Fruit fly (Drosophila melanogaster) whole organism, embryonic: Measurements from ENCODE around the gene CG14034.

ENCODE experiments used
- Asciz ChIP-seq: fragments of 200-800 bp; sonication (Bioruptor generic); optimal IDR thresholded peaks from 2 replicates; lab custom pipeline; 2017; ENCODE audit warnings: missing biosample characterization, mild to moderate bottlenecking, missing genetic modification characterization, missing genetic modification reagents
- Bgb ChIP-seq: fragments of 200-800 bp; sonication (Bioruptor generic); IDR thresholded peaks from 2 replicates; pipeline ENCODE4 v1.3.6; 2022; ENCODE audit warnings: missing biosample characterization, missing genetic modification characterization; ENCODE audit not compliant: partially characterized antibody
- C15 ChIP-seq: fragments of 200-800 bp; sonication (Bioruptor generic); IDR thresholded peaks from 3 replicates; pipeline ENCODE4 v1.3.6; 2022; ENCODE audit warnings: missing biosample characterization, missing genetic modification characterization
- CG10654 ChIP-seq: fragments of 200-800 bp; sonication (Bioruptor generic); optimal IDR thresholded peaks from 2 replicates; lab custom pipeline; 2016; ENCODE audit warnings: missing biosample characterization, missing genetic modification characterization
- CG10979 ChIP-seq: fragments of 200-800 bp; sonication (Bioruptor generic); optimal IDR thresholded peaks from 2 replicates; lab custom pipeline; 2018; ENCODE audit warnings: missing biosample characterization, mild to moderate bottlenecking, missing genetic modification characterization, moderate library complexity
- CG11093 ChIP-seq: fragments of 200-800 bp; sonication (Bioruptor generic); IDR thresholded peaks from 3 replicates; pipeline ENCODE4 v1.3.6; 2022; ENCODE audit warnings: missing biosample characterization, missing genetic modification characterization
- CG11504 ChIP-seq: fragments of 200-800 bp; sonication (Bioruptor generic); optimal IDR thresholded peaks from 3 replicates; lab custom pipeline; 2019; ENCODE audit warnings: missing biosample characterization, mild to moderate bottlenecking, missing genetic modification characterization, moderate library complexity
- CG12769 ChIP-seq: fragments of 200-800 bp; sonication (Bioruptor generic); optimal IDR thresholded peaks from 2 replicates; lab custom pipeline; 2019; ENCODE audit warnings: missing biosample characterization, mild to moderate bottlenecking, missing genetic modification characterization, moderate library complexity
- CG13287 ChIP-seq: fragments of 200-800 bp; sonication (Bioruptor generic); IDR thresholded peaks from 2 replicates; pipeline ENCODE4 v1.3.6; 2022; ENCODE audit warnings: missing biosample characterization, missing genetic modification characterization; ENCODE audit not compliant: partially characterized antibody
- CG14710 ChIP-seq: fragments of 200-800 bp; sonication (Bioruptor generic); optimal IDR thresholded peaks from 3 replicates; lab custom pipeline; 2019; ENCODE audit warnings: missing biosample characterization, mild to moderate bottlenecking, missing genetic modification characterization, moderate library complexity
- CG15073 ChIP-seq: fragments of 200-800 bp; sonication (Bioruptor generic); optimal IDR thresholded peaks from 2 replicates; lab custom pipeline; 2016; ENCODE audit warnings: missing biosample characterization, missing genetic modification characterization
- CG15269 ChIP-seq: fragments of 200-800 bp; sonication (Bioruptor generic); optimal IDR thresholded peaks from 2 replicates; lab custom pipeline; 2018; ENCODE audit warnings: missing biosample characterization, mild to moderate bottlenecking, missing genetic modification characterization, moderate library complexity
- CG1602 ChIP-seq: fragments of 200-800 bp; sonication (Bioruptor generic); optimal IDR thresholded peaks from 3 replicates; lab custom pipeline; 2016; ENCODE audit warnings: missing biosample characterization, missing genetic modification characterization
- CG17328 ChIP-seq: fragments of 200-800 bp; sonication (Bioruptor generic); IDR thresholded peaks from 2 replicates; pipeline ENCODE4 v1.3.6; 2022; ENCODE audit warnings: missing biosample characterization, missing genetic modification characterization
- CG17568 ChIP-seq: fragments of 200-800 bp; sonication (Bioruptor generic); optimal IDR thresholded peaks from 2 replicates; lab custom pipeline; 2018; ENCODE audit warnings: missing biosample characterization, mild to moderate bottlenecking, missing genetic modification characterization, moderate library complexity
- CG2120 ChIP-seq: fragments of 200-800 bp; sonication (Bioruptor generic); optimal IDR thresholded peaks from 3 replicates; lab custom pipeline; 2016; ENCODE audit warnings: missing biosample characterization, missing genetic modification characterization
- CG31224 ChIP-seq: fragments of 200-800 bp; sonication (Bioruptor generic); IDR thresholded peaks from 2 replicates; pipeline ENCODE4 v1.3.6; 2022; ENCODE audit warnings: missing biosample characterization, missing genetic modification characterization
- CG31441 ChIP-seq: fragments of 200-800 bp; sonication (Bioruptor generic); IDR thresholded peaks from 2 replicates; pipeline ENCODE4 v1.3.6; 2022; ENCODE audit warnings: missing biosample characterization, missing genetic modification characterization
- CG32772 ChIP-seq: fragments of 200-800 bp; sonication (Bioruptor generic); IDR thresholded peaks from 2 replicates; pipeline ENCODE4 v1.3.6; 2022; ENCODE audit warnings: missing biosample characterization, missing genetic modification characterization
- CG3847 ChIP-seq: fragments of 200-800 bp; sonication (Bioruptor generic); IDR thresholded peaks from 2 replicates; pipeline ENCODE4 v1.3.6; 2022; ENCODE audit warnings: missing biosample characterization, missing genetic modification characterization
- CG6765 ChIP-seq: fragments of 200-800 bp; sonication (Bioruptor generic); optimal IDR thresholded peaks from 3 replicates; lab custom pipeline; 2017; ENCODE audit warnings: missing biosample characterization, mild to moderate bottlenecking, missing genetic modification characterization
- CG7839 ChIP-seq: fragments of 200-800 bp; sonication (Bioruptor generic); optimal IDR thresholded peaks from 3 replicates; lab custom pipeline; 2018; ENCODE audit warnings: missing biosample characterization, mild to moderate bottlenecking, missing genetic modification characterization, moderate library complexity
- CG9817 ChIP-seq: fragments of 200-800 bp; sonication (Bioruptor generic); optimal IDR thresholded peaks from 2 replicates; lab custom pipeline; 2018; ENCODE audit warnings: missing biosample characterization, mild to moderate bottlenecking, missing genetic modification characterization, moderate library complexity
- CTCF ChIP-seq: fragments of 200-800 bp; sonication (Bioruptor generic); optimal IDR thresholded peaks from 2 replicates; lab custom pipeline; 2017; ENCODE audit warnings: missing biosample characterization, mild to moderate bottlenecking, missing genetic modification characterization, moderate library complexity
- D19A ChIP-seq: fragments of 200-800 bp; optimal IDR thresholded peaks from 3 replicates; lab custom pipeline; 2019; ENCODE audit warnings: missing biosample characterization, mild to moderate bottlenecking, missing genetic modification characterization, moderate library complexity
- H2.0 ChIP-seq: fragments of 200-800 bp; sonication (Bioruptor generic); IDR thresholded peaks from 2 replicates; pipeline ENCODE4 v1.3.6; 2022; ENCODE audit warnings: missing biosample characterization, missing genetic modification characterization
- HHEX ChIP-seq: fragments of 200-800 bp; sonication (Bioruptor generic); optimal IDR thresholded peaks from 3 replicates; lab custom pipeline; 2017; ENCODE audit warnings: missing biosample characterization, mild to moderate bottlenecking, missing genetic modification characterization, missing genetic modification reagents
- HmgD ChIP-seq: fragments of 200-800 bp; sonication (Bioruptor generic); optimal IDR thresholded peaks from 3 replicates; lab custom pipeline; 2016; ENCODE audit warnings: missing biosample characterization, missing genetic modification characterization
- Hr78 ChIP-seq, 2 experiments: fragments of 200-800 bp in 1 of 2; fragments of >200 bp in 1 of 2; sonication (Bioruptor generic) in 1 of 2; optimal IDR thresholded peaks; 2 replicates each; lab custom pipeline; 2017 to 2019; ENCODE audit warnings: missing biosample characterization in 2 of 2, missing genetic modification characterization in 2 of 2, mild to moderate bottlenecking in 1 of 2, moderate library complexity in 1 of 2
- Hsf ChIP-seq: fragments of 200-800 bp; sonication (Bioruptor generic); optimal IDR thresholded peaks from 3 replicates; lab custom pipeline; 2016; ENCODE audit warnings: missing biosample characterization, missing genetic modification characterization
- Max ChIP-seq: fragments of 200-800 bp; sonication (Bioruptor generic); optimal IDR thresholded peaks from 2 replicates; lab custom pipeline; 2016; ENCODE audit warnings: missing biosample characterization, mild to moderate bottlenecking, missing genetic modification characterization
- ara ChIP-seq: fragments of 200-800 bp; sonication (Bioruptor generic); IDR thresholded peaks from 2 replicates; pipeline ENCODE4 v1.3.6; 2022; ENCODE audit warnings: missing biosample characterization, missing genetic modification characterization
- ato ChIP-seq: fragments of 200-800 bp; sonication (Bioruptor generic); IDR thresholded peaks from 2 replicates; pipeline ENCODE4 v1.3.6; 2022; ENCODE audit warnings: missing biosample characterization, missing genetic modification characterization; ENCODE audit not compliant: partially characterized antibody
- bab2 ChIP-seq: fragments of 200-800 bp; sonication (Bioruptor generic); optimal IDR thresholded peaks from 2 replicates; lab custom pipeline; 2016; ENCODE audit warnings: missing biosample characterization, missing genetic modification characterization
- bowl ChIP-seq: fragments of 200-800 bp; sonication (Bioruptor generic); IDR thresholded peaks from 2 replicates; pipeline ENCODE4 v1.3.6; 2022; ENCODE audit warnings: missing biosample characterization, missing genetic modification characterization
- chinmo ChIP-seq: fragments of 200-800 bp; sonication (Bioruptor generic); IDR thresholded peaks from 4 replicates; pipeline ENCODE4 v1.3.6; 2022; ENCODE audit warnings: missing biosample characterization, missing genetic modification characterization; ENCODE audit not compliant: partially characterized antibody
- crp ChIP-seq, 2 experiments: fragments of 200-800 bp; sonication (Bioruptor generic); optimal IDR thresholded peaks; 2 replicates in 1 of 2; 3 replicates in 1 of 2; lab custom pipeline; 2017; ENCODE audit warnings: missing biosample characterization in 2 of 2, missing genetic modification characterization in 2 of 2, mild to moderate bottlenecking in 1 of 2, moderate library complexity in 1 of 2
- dan ChIP-seq: fragments of 200-800 bp; sonication (Bioruptor generic); IDR thresholded peaks from 2 replicates; pipeline ENCODE4 v1.3.6; 2022; ENCODE audit warnings: missing biosample characterization, missing genetic modification characterization
- esg ChIP-seq: fragments of 200-800 bp; sonication (Bioruptor generic); conservative IDR thresholded peaks from 2 replicates; pipeline ENCODE4 v1.3.6; 2022; ENCODE audit warnings: missing biosample characterization, missing genetic modification characterization
- fru ChIP-seq: fragments of >200 bp; optimal IDR thresholded peaks from 2 replicates; lab custom pipeline; 2017
- ind ChIP-seq: fragments of 200-800 bp; sonication (Bioruptor generic); optimal IDR thresholded peaks from 3 replicates; lab custom pipeline; 2016; ENCODE audit warnings: missing biosample characterization, missing genetic modification characterization
- nau ChIP-seq: fragments of 200-800 bp; sonication (Bioruptor generic); optimal IDR thresholded peaks from 3 replicates; lab custom pipeline; 2017; ENCODE audit warnings: missing biosample characterization, mild to moderate bottlenecking, missing genetic modification characterization, missing genetic modification reagents
- nerfin-2 ChIP-seq: fragments of 200-800 bp; sonication (Bioruptor generic); IDR thresholded peaks from 2 replicates; pipeline ENCODE4 v1.3.6; 2022; ENCODE audit warnings: missing biosample characterization, missing genetic modification characterization; ENCODE audit not compliant: partially characterized antibody
- phol ChIP-seq: fragments of 200-800 bp; sonication (Bioruptor generic); optimal IDR thresholded peaks from 3 replicates; lab custom pipeline; 2018; ENCODE audit warnings: missing biosample characterization, mild to moderate bottlenecking, missing genetic modification characterization, moderate library complexity
- prd ChIP-seq, 3 experiments: fragments of >200 bp in 2 of 3; fragments of 200-800 bp in 1 of 3; sonication (Bioruptor generic) in 1 of 3; optimal IDR thresholded peaks in 2 of 3; IDR thresholded peaks in 1 of 3; 2 replicates in 2 of 3; 3 replicates in 1 of 3; pipeline versions ENCODE4 v1.3.6 to Lab custom; 2017 to 2022; ENCODE audit warnings: missing biosample characterization in 1 of 3, missing genetic modification characterization in 1 of 3
- sens-2 ChIP-seq: fragments of 200-800 bp; sonication (Bioruptor generic); IDR thresholded peaks from 2 replicates; pipeline ENCODE4 v1.3.6; 2022; ENCODE audit warnings: missing biosample characterization, missing genetic modification characterization
- sqz ChIP-seq: fragments of 200-800 bp; sonication (Bioruptor generic); optimal IDR thresholded peaks from 3 replicates; lab custom pipeline; 2018; ENCODE audit warnings: missing biosample characterization, mild to moderate bottlenecking, missing genetic modification characterization
- wek ChIP-seq: fragments of 200-800 bp; sonication (Bioruptor generic); optimal IDR thresholded peaks from 3 replicates; lab custom pipeline; 2018; ENCODE audit warnings: missing biosample characterization, mild to moderate bottlenecking, missing genetic modification characterization, moderate library complexity

Gene CG14034

dm6 chr2L:5256036-5256846 is 39.9 kb upstream of the CG14034 start (continued):
- TF ChIP-seq Bgb (GFP tag; lab: Robert Waterston, UW) (no peak), CG31224 (GFP tag; lab: Robert Waterston, UW) (no peak), Hsf (GFP tag; lab: Kevin White, UChicago) (peak; percentile 27), CG6765 (GFP tag; lab: Kevin White, UChicago) (no peak), CG17328 (peak; percentile 65), wek (GFP tag; lab: Kevin White, UChicago) (peak; percentile 59), nerfin-2 (GFP tag; lab: Robert Waterston, UW) (no peak), sens-2 (GFP tag; lab: Robert Waterston, UW) (no peak), phol (tag; lab: Kevin White, UChicago) (peak; percentile 33), dan (GFP tag; lab: Robert Waterston, UW) (no peak), CG1602 (peak; percentile 20), esg (no peak), CG2120 (GFP tag; lab: Kevin White, UChicago) (no peak), Max (GFP tag; lab: Kevin White, UChicago) (no peak), CG15073 (no peak), CG11093 (GFP tag; lab: Robert Waterston, UW) (no peak; the same call in 2 of the 3 replicates), CG9817 (tag; lab: Kevin White, UChicago) (no peak), D19A (tag; lab: Kevin White, UChicago) (peak; percentile 27), CG17568 (peak; percentile 64), Hr78 (GFP tag; optimal IDR thresholded peaks at IDR 0.05; lab: Kevin White, UChicago) (peak in 1 of 2 experiments; percentile 70), Asciz (GFP tag; lab: Kevin White, UChicago) (peak; percentile 43), HmgD (GFP tag; lab: Kevin White, UChicago) (no peak), bowl (no peak), CG12769 (tag; lab: Kevin White, UChicago) (no peak), CG13287 (GFP tag; lab: Robert Waterston, UW) (no peak), CTCF (no peak), CG10979 (tag; lab: Kevin White, UChicago) (peak; percentile 60), HHEX (GFP tag; lab: Kevin White, UChicago) (peak; percentile 65), CG14710 (tag; lab: Kevin White, UChicago) (peak; percentile 65), CG10654 (peak; percentile 28), CG7839 (peak; percentile 63), CG3847 (GFP tag; lab: Robert Waterston, UW) (no peak), C15 (GFP tag; lab: Robert Waterston, UW) (no peak), sqz (GFP tag; lab: Kevin White, UChicago) (peak; percentile 59), chinmo (GFP tag; lab: Robert Waterston, UW) (0 out of 4 replicates have a peak, but pooled peaks have one; percentile 25), fru (lab: Kevin White, UChicago) (no peak), bab2 (GFP tag; lab: Kevin White, UChicago) (peak; percentile 37), ato (GFP tag; lab: Robert Waterston, UW) (no peak), CG32772 (GFP tag; lab: Robert Waterston, UW) (no peak; the same call in 1 of the 2 replicates), nau (GFP tag; lab: Kevin White, UChicago) (peak; percentile 37), CG15269 (no peak), ind (no peak), prd (optimal IDR thresholded peaks at IDR 0.05; lab: Kevin White, UChicago) (no peak), prd (GFP tag; IDR thresholded peaks at IDR 0.05; lab: Robert Waterston, UW) (peak; percentile 20; the same call in 1 of the 3 replicates), crp (GFP tag; optimal IDR thresholded peaks at IDR 0.05; lab: Kevin White, UChicago) (no peak), CG11504 (tag; lab: Kevin White, UChicago) (peak; percentile 64), CG31441 (GFP tag; lab: Robert Waterston, UW) (peak; percentile 55), H2.0 (GFP tag; lab: Robert Waterston, UW) (peak; percentile 39; the same call in 1 of the 2 replicates), ara (GFP tag; lab: Robert Waterston, UW) (peak; percentile 72; the same call in 1 of the 2 replicates)
